Fruit fly (Drosophila melanogaster) whole organism, wandering third instar larva: ENCODE data around the gene CG8508.

Experiments used
- Abd-B ChIP-seq: fragments of >200 bp; optimal IDR thresholded peaks from 2 replicates; lab custom pipeline; 2017; ENCODE audit warnings: missing biosample characterization, missing genetic modification characterization
- CG9705 ChIP-seq: fragments of 200-800 bp; sonication (Bioruptor generic); optimal IDR thresholded peaks from 2 replicates; lab custom pipeline; 2018; ENCODE audit warnings: missing biosample characterization, mild to moderate bottlenecking, missing genetic modification characterization
- Dfd ChIP-seq: fragments of >200 bp; optimal IDR thresholded peaks from 2 replicates; lab custom pipeline; 2017; ENCODE audit warnings: missing biosample characterization, missing genetic modification characterization
- Dif ChIP-seq: fragments of 200-275, 200-300 bp; sonication (Bioruptor generic); optimal IDR thresholded peaks from 2 replicates; lab custom pipeline; 2018; ENCODE audit warnings: missing biosample characterization, missing genetic modification characterization; ENCODE audit not compliant: partially characterized antibody
- GATAd ChIP-seq: sonication (Bioruptor generic); optimal IDR thresholded peaks from 2 replicates; lab custom pipeline; 2016; ENCODE audit warnings: missing biosample characterization, missing genetic modification characterization
- Hnf4 ChIP-seq: fragments of 200-800 bp; sonication (Bioruptor generic); optimal IDR thresholded peaks from 2 replicates; lab custom pipeline; 2016; ENCODE audit warnings: missing biosample characterization, mild to moderate bottlenecking, missing genetic modification characterization
- Hr78 ChIP-seq: fragments of >200 bp; optimal IDR thresholded peaks from 2 replicates; lab custom pipeline; 2017; ENCODE audit warnings: missing biosample characterization, missing genetic modification characterization
- Hr83 ChIP-seq: fragments of 200-300 bp; sonication (Bioruptor generic); optimal IDR thresholded peaks from 2 replicates; lab custom pipeline; 2016; ENCODE audit warnings: missing biosample characterization, mild to moderate bottlenecking, missing genetic modification characterization, moderate library complexity; ENCODE audit not compliant: poor library complexity, severe bottlenecking
- Jra ChIP-seq: sonication (Bioruptor generic); optimal IDR thresholded peaks from 2 replicates; lab custom pipeline; 2016; ENCODE audit warnings: missing biosample characterization, missing genetic modification characterization
- Mio ChIP-seq: sonication (Bioruptor generic); optimal IDR thresholded peaks from 2 replicates; lab custom pipeline; 2016; ENCODE audit warnings: missing biosample characterization, missing genetic modification characterization
- Myc ChIP-seq: fragments of >200 bp; optimal IDR thresholded peaks from 2 replicates; lab custom pipeline; 2017
- OdsH ChIP-seq: fragments of 200-800 bp; sonication (Bioruptor generic); optimal IDR thresholded peaks from 2 replicates; lab custom pipeline; 2016; ENCODE audit warnings: missing biosample characterization, mild to moderate bottlenecking, missing genetic modification characterization
- Rel ChIP-seq, 2 experiments: fragments of 200-800 bp; sonication (Bioruptor generic) in 1 of 2; optimal IDR thresholded peaks; 2 replicates in 1 of 2; 3 replicates in 1 of 2; lab custom pipeline; 2016 to 2019; ENCODE audit warnings: mild to moderate bottlenecking in 2 of 2, missing biosample characterization in 2 of 2, missing genetic modification characterization in 2 of 2, moderate library complexity in 1 of 2
- Vsx2 ChIP-seq: fragments of 200-300, 225-300 bp; sonication (Bioruptor generic); optimal IDR thresholded peaks from 2 replicates; lab custom pipeline; 2018; ENCODE audit warnings: missing biosample characterization, missing genetic modification characterization; ENCODE audit not compliant: partially characterized antibody
- br ChIP-seq: fragments of 200-800 bp; sonication (Bioruptor generic); optimal IDR thresholded peaks from 2 replicates; lab custom pipeline; 2016; ENCODE audit warnings: missing biosample characterization, missing genetic modification characterization
- brk ChIP-seq: fragments of 200-800 bp; sonication (Bioruptor generic); optimal IDR thresholded peaks from 2 replicates; lab custom pipeline; 2016; ENCODE audit warnings: missing biosample characterization, mild to moderate bottlenecking, missing genetic modification characterization
- dl ChIP-seq, 2 experiments: fragments of 175-275, 200-275 bp in 1 of 2; fragments of 200-275 bp in 1 of 2; sonication (Bioruptor generic); optimal IDR thresholded peaks; lab custom pipeline; 2018; ENCODE audit warnings: mild to moderate bottlenecking in 2 of 2, missing biosample characterization in 2 of 2, missing genetic modification characterization in 2 of 2, moderate library complexity in 2 of 2; ENCODE audit not compliant: partially characterized antibody in 2 of 2, insufficient read depth in 1 of 2
- dsf ChIP-seq: sonication (Bioruptor generic); optimal IDR thresholded peaks from 2 replicates; lab custom pipeline; 2016; ENCODE audit warnings: missing biosample characterization, missing genetic modification characterization, borderline replicate concordance
- ey ChIP-seq: fragments of 200-800 bp; sonication (Bioruptor generic); optimal IDR thresholded peaks from 2 replicates; lab custom pipeline; 2016; ENCODE audit warnings: missing biosample characterization, missing genetic modification characterization
- fru ChIP-seq: fragments of 200-800 bp; sonication (Bioruptor generic); optimal IDR thresholded peaks from 3 replicates; lab custom pipeline; 2016; ENCODE audit warnings: missing biosample characterization, mild to moderate bottlenecking, missing genetic modification characterization
- h ChIP-seq: fragments of 200-800 bp; sonication (Bioruptor generic); optimal IDR thresholded peaks from 3 replicates; lab custom pipeline; 2016; ENCODE audit warnings: missing biosample characterization, mild to moderate bottlenecking, missing genetic modification characterization
- jim ChIP-seq: fragments of 175-275, 200-325 bp; sonication (Bioruptor generic); optimal IDR thresholded peaks from 2 replicates; lab custom pipeline; 2016; ENCODE audit warnings: missing biosample characterization, mild to moderate bottlenecking, missing genetic modification characterization
- pan ChIP-seq: fragments of >200 bp; optimal IDR thresholded peaks from 2 replicates; lab custom pipeline; 2017
- rgr ChIP-seq: fragments of 200-800 bp; sonication (Bioruptor generic); optimal IDR thresholded peaks from 3 replicates; lab custom pipeline; 2016; ENCODE audit warnings: missing biosample characterization, mild to moderate bottlenecking, missing genetic modification characterization
- sage ChIP-seq: fragments of 200-800 bp; sonication (Bioruptor generic); optimal IDR thresholded peaks from 2 replicates; lab custom pipeline; 2016; ENCODE audit warnings: missing biosample characterization, mild to moderate bottlenecking, missing genetic modification characterization
- sv ChIP-seq: fragments of 200-800 bp; sonication (Bioruptor generic); optimal IDR thresholded peaks from 3 replicates; lab custom pipeline; 2016; ENCODE audit warnings: missing biosample characterization, missing genetic modification characterization
- tai ChIP-seq: sonication (Bioruptor generic); optimal IDR thresholded peaks from 2 replicates; lab custom pipeline; 2016; ENCODE audit warnings: missing biosample characterization, missing genetic modification characterization
- usp ChIP-seq: fragments of >200 bp; optimal IDR thresholded peaks from 2 replicates; lab custom pipeline; 2017; ENCODE audit warnings: missing biosample characterization, missing genetic modification characterization
- woc ChIP-seq: sonication (Bioruptor generic); optimal IDR thresholded peaks from 2 replicates; lab custom pipeline; 2016; ENCODE audit warnings: missing biosample characterization, mild to moderate bottlenecking, missing genetic modification characterization

The CG8508 gene

DNA sequence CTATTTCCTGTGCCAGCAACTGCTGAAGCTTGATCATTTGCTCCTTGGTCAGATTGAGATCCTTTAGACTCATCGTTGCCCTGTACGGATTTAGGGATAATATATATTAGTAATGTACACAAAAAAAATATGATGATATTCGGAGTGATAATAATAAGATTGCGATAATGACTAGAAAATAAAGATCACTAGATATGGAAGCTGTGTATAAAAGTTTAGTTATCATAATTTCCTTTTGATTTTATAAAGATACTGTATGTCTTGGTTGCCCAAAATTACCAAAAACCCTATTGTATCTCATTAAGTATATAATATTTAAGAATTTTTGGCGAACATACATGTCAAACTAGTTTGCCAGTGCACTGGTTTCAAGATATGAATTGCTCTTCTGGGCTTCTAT is at the start of gene CG8508:
CG8508 (minus strand) TSS at position 101 of the 400 bp plus-strand sequence.
- TF ChIP-seq Hr83 (GFP tag; lab: Kevin White, UChicago) (no peak), h (no peak), tai (no peak), pan (lab: Kevin White, UChicago) (no peak), fru (GFP tag; lab: Kevin White, UChicago) (no peak), Vsx2 (GFP tag; lab: Kevin White, UChicago) (no peak), jim (GFP tag; lab: Kevin White, UChicago) (no peak), CG9705 (no peak), dsf (GFP tag; lab: Kevin White, UChicago) (no peak), Mio (GFP tag; lab: Kevin White, UChicago) (no peak), Jra (no peak), sv (GFP tag; lab: Kevin White, UChicago) (no peak), Dfd (GFP tag; lab: Kevin White, UChicago) (no peak), Hr78 (GFP tag; lab: Kevin White, UChicago) (no peak)
- TF ChIP-seq, all 38 proteins: peak for 0

DNA sequence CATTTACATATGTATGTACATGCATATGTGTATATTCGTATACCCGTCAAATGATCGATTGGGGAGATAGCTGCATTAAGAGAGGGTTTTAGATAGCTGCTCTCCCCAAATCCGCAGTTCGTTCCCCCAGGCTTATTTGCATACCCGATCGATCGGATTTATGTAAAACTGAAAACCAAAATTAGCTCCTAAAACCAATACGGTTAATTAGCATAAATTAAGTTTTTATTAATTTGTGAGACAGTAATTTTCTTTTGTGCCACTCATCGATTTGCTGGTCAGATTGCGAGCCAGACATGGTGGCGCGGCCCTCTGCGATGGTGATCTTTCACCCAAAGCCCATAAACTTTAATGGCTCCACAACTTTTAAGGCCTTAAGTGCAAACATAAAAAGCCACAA is 44.9 kb upstream of the CG8508 start:
- TF ChIP-seq sv (GFP tag; lab: Kevin White, UChicago): no peak
- TF ChIP-seq Rel (GFP tag; optimal IDR thresholded peaks at IDR 0.05; lab: Kevin White, UChicago): no peak
- TF ChIP-seq Rel (tag; optimal IDR thresholded peaks at IDR 0.05; lab: Kevin White, UChicago): no peak
- no peak for TF ChIP-seq Vsx2 (GFP tag; lab: Kevin White, UChicago)
- TF ChIP-seq brk (GFP tag; lab: Kevin White, UChicago): no peak
- no peak for TF ChIP-seq br (GFP tag; lab: Kevin White, UChicago)
- TF ChIP-seq Abd-B: no peak
- no peak for TF ChIP-seq rgr (GFP tag; lab: Kevin White, UChicago)
- TF ChIP-seq jim (GFP tag; lab: Kevin White, UChicago): no peak
- TF ChIP-seq h: no peak
- no peak for TF ChIP-seq woc (GFP tag; lab: Kevin White, UChicago)
- TF ChIP-seq Jra: no peak
- no peak for TF ChIP-seq Dfd (GFP tag; lab: Kevin White, UChicago)
- TF ChIP-seq GATAd (GFP tag; lab: Kevin White, UChicago): no peak
- TF ChIP-seq sage (GFP tag; lab: Kevin White, UChicago): no peak
- TF ChIP-seq Hr78 (GFP tag; lab: Kevin White, UChicago): no peak

DNA sequence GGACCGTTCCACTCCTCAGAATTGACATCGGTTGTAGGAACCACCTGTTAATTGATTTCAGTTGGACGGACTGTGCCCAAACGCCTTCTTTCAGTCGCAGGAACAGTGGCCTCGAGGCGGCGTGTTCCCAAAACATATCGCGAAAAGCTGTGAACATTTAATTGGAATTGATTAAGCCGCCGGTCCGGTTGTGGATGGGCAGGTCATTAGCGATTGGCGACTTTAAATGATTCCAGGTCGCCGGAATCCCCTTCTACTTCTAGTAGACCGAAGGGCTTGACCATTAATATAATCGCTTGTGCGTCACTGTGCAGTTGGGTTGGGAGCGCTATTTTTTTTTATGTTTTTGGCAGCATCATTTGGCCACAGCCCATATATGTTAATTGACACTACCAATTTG is 35.5 kb upstream of the CG8508 start:
- TF ChIP-seq Myc (no peak), ey (no peak), Hr83 (GFP tag; lab: Kevin White, UChicago) (no peak), tai (no peak), Rel (GFP tag; optimal IDR thresholded peaks at IDR 0.05; lab: Kevin White, UChicago) (no peak), Rel (tag; optimal IDR thresholded peaks at IDR 0.05; lab: Kevin White, UChicago) (no peak), Jra (no peak), sage (GFP tag; lab: Kevin White, UChicago) (no peak)

DNA sequence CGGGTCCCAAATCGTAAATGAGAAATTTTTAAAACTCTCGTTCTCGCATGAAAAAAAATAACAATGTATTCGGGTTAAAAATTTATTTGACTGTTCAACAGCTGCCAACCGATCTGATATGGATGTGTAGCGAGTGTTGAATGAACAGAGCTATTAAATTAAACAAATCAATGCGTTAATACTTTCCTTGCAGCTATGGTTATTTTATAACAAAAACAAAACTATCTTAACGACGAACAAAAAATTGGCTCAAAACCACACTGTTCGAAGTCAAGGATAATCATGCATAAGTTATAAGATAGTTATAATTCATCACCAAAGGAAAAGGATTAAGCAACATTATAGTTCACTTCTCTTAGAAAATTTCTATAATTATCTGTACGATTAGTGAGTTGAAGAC is 34.2 kb upstream of the CG8508 start, which contains the start of gene CG8476:
CG8476 (minus strand) TSS at position 101 of the 400 bp plus-strand sequence.
- TF ChIP-seq Hnf4 (GFP tag; lab: Kevin White, UChicago): no peak
- no peak for TF ChIP-seq br (GFP tag; lab: Kevin White, UChicago)
- TF ChIP-seq OdsH (GFP tag; lab: Kevin White, UChicago): no peak
- TF ChIP-seq dsf (GFP tag; lab: Kevin White, UChicago): no peak
- TF ChIP-seq Dif (GFP tag; lab: Kevin White, UChicago): no peak
- TF ChIP-seq Hr83 (GFP tag; lab: Kevin White, UChicago): no peak
- TF ChIP-seq Jra: no peak
- no peak for TF ChIP-seq Hr78 (GFP tag; lab: Kevin White, UChicago)
- TF ChIP-seq, all 38 proteins: peak for 0

DNA sequence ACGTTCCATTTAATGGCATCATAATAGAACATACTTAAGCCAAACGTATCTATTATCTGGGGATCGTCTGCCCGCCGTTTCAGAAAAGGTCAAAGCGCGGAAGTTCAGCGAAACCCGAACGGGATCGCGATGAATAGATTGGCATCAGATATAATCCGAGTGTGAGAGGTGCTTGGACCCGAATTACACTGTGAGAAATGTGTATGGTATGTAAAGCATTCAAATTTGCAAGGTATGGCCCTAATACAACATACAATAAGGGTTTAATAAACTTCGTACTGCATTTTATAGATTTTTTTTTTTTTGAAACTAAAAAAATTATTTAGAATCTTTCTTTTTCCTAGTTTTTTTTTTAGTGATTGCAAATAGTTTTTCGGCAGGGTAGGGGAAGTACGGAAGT is 32.4 kb upstream of the CG8508 start:
- no peak for TF ChIP-seq GATAd (GFP tag; lab: Kevin White, UChicago)
- no peak for TF ChIP-seq usp
- TF ChIP-seq dl (GFP tag; optimal IDR thresholded peaks at IDR 0.05; lab: Kevin White, UChicago; ENCODE audit: insufficient read depth in 1 of 2, partially characterized antibody in 2 of 2): no peak
- TF ChIP-seq, all 38 proteins: peak for 0
